Fruit fly (Drosophila melanogaster) whole organism, adult: ENCODE data around the gene CG7025.

Experiments used
- CG11617 ChIP-seq: fragments of 200-800 bp; sonication (Bioruptor generic); optimal IDR thresholded peaks from 2 replicates; lab custom pipeline; 2017; ENCODE audit warnings: mild to moderate bottlenecking, missing biosample characterization, missing genetic modification reagents, missing genetic modification characterization
- CG14711 ChIP-seq: fragments of 200-800 bp; sonication (Bioruptor generic); optimal IDR thresholded peaks from 2 replicates; lab custom pipeline; 2018; ENCODE audit warnings: missing biosample characterization, mild to moderate bottlenecking, missing genetic modification characterization, moderate library complexity
- CG7101 ChIP-seq: fragments of 200-800 bp; sonication (Bioruptor generic); optimal IDR thresholded peaks from 2 replicates; lab custom pipeline; 2018; ENCODE audit warnings: missing biosample characterization, mild to moderate bottlenecking, missing genetic modification characterization, moderate library complexity
- Clk ChIP-seq: fragments of 200-800 bp; sonication (Bioruptor generic); optimal IDR thresholded peaks from 2 replicates; lab custom pipeline; 2017; ENCODE audit warnings: missing biosample characterization, missing genetic modification characterization
- Crg-1 ChIP-seq: fragments of 200-800 bp; sonication (Bioruptor generic); optimal IDR thresholded peaks from 2 replicates; lab custom pipeline; 2016; ENCODE audit warnings: missing biosample characterization, missing genetic modification characterization

DNA sequence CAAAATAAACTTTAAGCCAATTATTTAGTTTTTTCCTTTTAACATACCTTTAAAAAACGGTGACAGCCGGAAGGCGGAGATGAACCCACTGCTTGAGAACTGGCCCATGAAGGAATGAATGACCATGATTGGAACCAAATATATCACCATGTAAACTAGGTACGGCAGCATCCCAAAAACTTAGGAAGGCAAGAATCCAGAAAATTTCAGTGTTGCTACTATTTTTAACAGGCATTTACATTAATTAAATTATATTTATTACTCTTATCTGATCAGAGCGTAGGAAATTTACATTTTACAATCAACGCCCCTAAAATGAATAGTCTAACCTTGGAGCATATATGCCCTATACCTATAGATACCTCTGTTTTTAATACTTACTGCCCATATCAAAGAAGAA is 29.6 kb upstream of the CG7025 start:
- TF ChIP-seq CG11617 (no peak), CG14711 (tag; lab: Kevin White, UChicago) (no peak), Crg-1 (GFP tag; lab: Kevin White, UChicago) (no peak), Clk (GFP tag; lab: Kevin White, UChicago) (no peak), CG7101 (tag; lab: Kevin White, UChicago) (no peak)
